Worm (Caenorhabditis elegans) whole organism, L4 larva: Measurements from ENCODE around the gene F54E4.4.

Source experiments
- dve-1 ChIP-seq: sonication (generic microtip); optimal IDR thresholded peaks from 2 replicates; lab custom pipeline; 2017; ENCODE audit warnings: antibody characterized with exemption, mild to moderate bottlenecking, missing genetic modification characterization, missing compliant biosample characterization; ENCODE audit not compliant: insufficient read depth
- fos-1 ChIP-seq: fragments of 150-350 bp; optimal IDR thresholded peaks from 2 replicates; lab custom pipeline; 2014; ENCODE audit warnings: missing biosample characterization, missing genetic modification characterization
- lim-7 ChIP-seq: fragments of 200-800 bp; sonication (Bioruptor generic); IDR thresholded peaks from 2 replicates; pipeline ENCODE4 v1.3.6; 2022; ENCODE audit warnings: missing genetic modification characterization, missing compliant biosample characterization
- snpc-4 ChIP-seq: fragments of 150-350 bp; optimal IDR thresholded peaks from 2 replicates; lab custom pipeline; 2014; ENCODE audit warnings: missing biosample characterization, missing genetic modification characterization

ce11 chrX:14692905-14693304, 47.6 kb upstream of the F54E4.4 start, which contains the start of gene sox-3:
- TF ChIP-seq snpc-4 (tag; lab: Kevin White, UChicago) (no peak), dve-1 (tag; lab: Kevin White, UChicago) (no peak), fos-1 (tag; lab: Kevin White, UChicago) (no peak), lim-7 (GFP tag; lab: Robert Waterston, UW) (no peak)
